Fruit fly (Drosophila melanogaster): ENCODE data around the gene Surf6.

Gene Surf6

dm6 chr3R:19924331-19924730, 19.7 kb upstream of the Surf6 start:
- TF ChIP-seq bcd (GFP tag; optimal IDR thresholded peaks at IDR 0.05) (no peak), CG14014 (GFP tag; IDR thresholded peaks at IDR 0.05) (peak; percentile 43; the same call in 1 of the 2 replicates), pzg (GFP tag; optimal IDR thresholded peaks at IDR 0.05) (no peak), Asciz (GFP tag; optimal IDR thresholded peaks at IDR 0.05) (peak; percentile 22), Rfx (GFP tag; IDR thresholded peaks at IDR 0.05) (peak; percentile 37; the same call in 1 of the 2 replicates), caup (GFP tag; optimal IDR thresholded peaks at IDR 0.05; ENCODE audit: severe bottlenecking) (peak; percentile 56), CG15011 (GFP tag; optimal IDR thresholded peaks at IDR 0.05) (peak; percentile 42), Pdp1 (GFP tag; optimal IDR thresholded peaks at IDR 0.05) (no peak), CG14667 (GFP tag; IDR thresholded peaks at IDR 0.05) (no peak), CG11247 (GFP tag; IDR thresholded peaks at IDR 0.05) (no peak), schlank (tag; optimal IDR thresholded peaks at IDR 0.05) (peak; percentile 24), otp (GFP tag; IDR thresholded peaks at IDR 0.05) (peak; percentile 64; the same call in 1 of the 3 replicates), CG3995 (GFP tag; optimal IDR thresholded peaks at IDR 0.05) (peak; percentile 2), CG14965 (GFP tag; optimal IDR thresholded peaks at IDR 0.05; ENCODE audit: borderline replicate concordance) (no peak), CG3726 (GFP tag; IDR thresholded peaks at IDR 0.05) (no peak), CG9797 (GFP tag; optimal IDR thresholded peaks at IDR 0.05) (no peak), pita (GFP tag; optimal IDR thresholded peaks at IDR 0.05) (no peak), CG6813 (GFP tag; optimal IDR thresholded peaks at IDR 0.05) (peak; percentile 30), nau (GFP tag; optimal IDR thresholded peaks at IDR 0.05) (no peak), bsh (GFP tag; optimal IDR thresholded peaks at IDR 0.05) (no peak), CG17568 (GFP tag; optimal IDR thresholded peaks at IDR 0.05) (no peak), Meics (GFP tag; optimal IDR thresholded peaks at IDR 0.05) (peak; percentile 49), CG7963 (GFP tag; IDR thresholded peaks at IDR 0.05; ENCODE audit: partially characterized antibody) (no peak), knrl (GFP tag; IDR thresholded peaks at IDR 0.05; ENCODE audit: partially characterized antibody) (no peak), Dp (GFP tag; optimal IDR thresholded peaks at IDR 0.05) (no peak), oc (tag; optimal IDR thresholded peaks at IDR 0.05) (no peak), Tbp (GFP tag; optimal IDR thresholded peaks at IDR 0.05) (no peak), pros (GFP tag; optimal IDR thresholded peaks at IDR 0.05) (no peak), tap (tag; optimal IDR thresholded peaks at IDR 0.05) (no peak), CG1024 (GFP tag; IDR thresholded peaks at IDR 0.05) (no peak), CG9437 (GFP tag; optimal IDR thresholded peaks at IDR 0.05) (no peak), CrebB (tag; optimal IDR thresholded peaks at IDR 0.05) (no peak), Doc3 (GFP tag; IDR thresholded peaks at IDR 0.05; ENCODE audit: partially characterized antibody) (no peak), CG2120 (GFP tag; optimal IDR thresholded peaks at IDR 0.05) (peak; percentile 48), lilli (GFP tag; optimal IDR thresholded peaks at IDR 0.05) (no peak), yki (optimal IDR thresholded peaks at IDR 0.05) (no peak), Ssrp (tag; optimal IDR thresholded peaks at IDR 0.05) (no peak), sob (GFP tag; IDR thresholded peaks at IDR 0.05) (peak; percentile 33; the same call in 1 of the 2 replicates), CG3407 (GFP tag; optimal IDR thresholded peaks at IDR 0.05) (no peak), Side (GFP tag; optimal IDR thresholded peaks at IDR 0.05) (no peak), Trl (optimal IDR thresholded peaks at IDR 0.05) (no peak), Trl (GFP tag; optimal IDR thresholded peaks at IDR 0.05) (peak; percentile 5), Atf6 (GFP tag; IDR thresholded peaks at IDR 0.05) (peak; percentile 62), Dip3 (GFP tag; optimal IDR thresholded peaks at IDR 0.05) (peak; percentile 1), ERR (GFP tag; optimal IDR thresholded peaks at IDR 0.05) (no peak), HHEX (GFP tag; optimal IDR thresholded peaks at IDR 0.05) (peak; percentile 33), CG4282 (GFP tag; optimal IDR thresholded peaks at IDR 0.05) (no peak), org-1 (GFP tag; optimal IDR thresholded peaks at IDR 0.05) (peak; percentile 2), Dll (GFP tag; IDR thresholded peaks at IDR 0.05; ENCODE audit: partially characterized antibody) (no peak), tll (GFP tag; optimal IDR thresholded peaks at IDR 0.05) (no peak), Deaf1 (tag; optimal IDR thresholded peaks at IDR 0.05) (no peak)
